Worm (Caenorhabditis elegans) whole organism, midembryonic: ENCODE data around the gene swt-6.

Experiments
- cog-1 ChIP-seq: sonication (generic microtip); optimal IDR thresholded peaks from 2 replicates; lab custom pipeline; 2016; ENCODE audit warnings: missing genetic modification characterization, missing compliant biosample characterization
- klf-2 ChIP-seq: fragments of 200-800 bp; sonication (Bioruptor generic); conservative IDR thresholded peaks from 2 replicates; pipeline ENCODE4 v1.3.6; 2022; ENCODE audit warnings: missing genetic modification reagents, missing genetic modification characterization, missing compliant biosample characterization
- med-1 ChIP-seq: sonication (generic microtip); optimal IDR thresholded peaks from 2 replicates; lab custom pipeline; 2017; ENCODE audit warnings: missing genetic modification characterization, mild to moderate bottlenecking, missing compliant biosample characterization, antibody characterized with exemption, missing genetic modification reagents; ENCODE audit not compliant: insufficient read depth
- tab-1 ChIP-seq: fragments of 200-800 bp; sonication (Bioruptor generic); IDR thresholded peaks from 2 replicates; pipeline ENCODE4 v1.3.6; 2022; ENCODE audit warnings: missing genetic modification characterization, missing compliant biosample characterization

- TF ChIP-seq cog-1 (tag; lab: Kevin White, UChicago) (no peak), med-1 (no peak), klf-2 (GFP tag; lab: Robert Waterston, UW) (no peak), tab-1 (GFP tag; lab: Robert Waterston, UW) (no peak)
These were observed 45.8 kb upstream of the swt-6 start for ce11 chrV:13908120-13908915.
